Worm (Caenorhabditis elegans) whole organism, young adult: ENCODE results near the gene Y34F4.3.

Source experiments
- B0035.1 ChIP-seq: sonication (generic microtip); optimal IDR thresholded peaks from 2 replicates; lab custom pipeline; 2016; ENCODE audit warnings: missing genetic modification characterization, mild to moderate bottlenecking, missing compliant biosample characterization, missing genotype, missing genetic modification reagents
- F23B12.7 ChIP-seq: sonication (generic microtip); optimal IDR thresholded peaks from 2 replicates; lab custom pipeline; 2017; ENCODE audit warnings: missing genetic modification characterization, mild to moderate bottlenecking, missing compliant biosample characterization, antibody characterized with exemption, moderate library complexity; ENCODE audit not compliant: insufficient read depth
- aptf-2 ChIP-seq: fragments of 200-800 bp; sonication (Bioruptor generic); conservative IDR thresholded peaks from 2 replicates; pipeline ENCODE4 v1.3.6; 2022; ENCODE audit warnings: missing genetic modification reagents, missing genetic modification characterization, missing compliant biosample characterization
- ceh-40 ChIP-seq: fragments of 200-800 bp; sonication (Bioruptor generic); IDR thresholded peaks from 2 replicates; pipeline ENCODE4 v1.3.6; 2022; ENCODE audit warnings: missing genetic modification characterization, missing compliant biosample characterization
- ekl-4 ChIP-seq: fragments of 200-800 bp; sonication (Bioruptor generic); IDR thresholded peaks from 2 replicates; pipeline ENCODE4 v1.3.6; 2022; ENCODE audit warnings: missing genetic modification reagents, missing genetic modification characterization, missing compliant biosample characterization
- let-526 ChIP-seq: fragments of 200-800 bp; sonication (Bioruptor generic); IDR thresholded peaks from 2 replicates; pipeline ENCODE4 v1.3.6; 2022; ENCODE audit warnings: missing genetic modification reagents, missing genetic modification characterization, missing compliant biosample characterization
- lin-35 ChIP-seq, 3 experiments: fragments of 150-350 bp in 2 of 3; sonication (generic microtip) in 1 of 3; optimal IDR thresholded peaks; 2 replicates each; lab custom pipeline; 2014 to 2018; ENCODE audit warnings: missing biosample characterization in 3 of 3, missing genetic modification characterization in 3 of 3, missing genetic modification reagents in 3 of 3
- lir-1 ChIP-seq: fragments of 200-800 bp; sonication (Bioruptor generic); conservative IDR thresholded peaks from 2 replicates; pipeline ENCODE4 v1.3.6; 2022; ENCODE audit warnings: missing genetic modification reagents, missing genetic modification characterization, missing compliant biosample characterization
- madf-3 ChIP-seq: fragments of 200-800 bp; sonication (Bioruptor generic); IDR thresholded peaks from 2 replicates; pipeline ENCODE4 v1.3.6; 2022; ENCODE audit warnings: missing genetic modification reagents, missing genetic modification characterization, missing compliant biosample characterization
- sdz-38 ChIP-seq: sonication (generic microtip); optimal IDR thresholded peaks from 2 replicates; lab custom pipeline; 2016; ENCODE audit warnings: missing genotype, missing genetic modification characterization, missing compliant biosample characterization
- snpc-4 ChIP-seq, 5 experiments: fragments of 150-350 bp in 1 of 5; sonication (generic microtip) in 4 of 5; optimal IDR thresholded peaks; 2 replicates each; lab custom pipeline; 2014 to 2018; ENCODE audit warnings: missing genetic modification characterization in 5 of 5, missing biosample characterization in 3 of 5, antibody characterized with exemption in 2 of 5, mild to moderate bottlenecking in 2 of 5, missing compliant biosample characterization in 2 of 5, missing genotype in 2 of 5, moderate library complexity in 2 of 5, missing genetic modification reagents in 1 of 5
- unc-62 ChIP-seq: fragments of 150-350 bp; optimal IDR thresholded peaks from 2 replicates; lab custom pipeline; 2014; ENCODE audit warnings: missing biosample characterization, missing genetic modification reagents, missing genetic modification characterization
- ztf-6 ChIP-seq: fragments of 200-800 bp; sonication (Bioruptor generic); IDR thresholded peaks from 2 replicates; pipeline ENCODE4 v1.3.6; 2022; ENCODE audit warnings: missing genetic modification reagents, missing genetic modification characterization, missing compliant biosample characterization

ce11 chrIII:998855-999254, 17.1 kb downstream of the Y34F4.3 start:
- TF ChIP-seq lin-35 (GFP tag; optimal IDR thresholded peaks at IDR 0.05; lab: Kevin White, UChicago) (no peak), let-526 (GFP tag; lab: Robert Waterston, UW) (no peak), F23B12.7 (tag; lab: Kevin White, UChicago) (no peak), ekl-4 (GFP tag; lab: Robert Waterston, UW) (no peak), ztf-6 (GFP tag; lab: Robert Waterston, UW) (no peak), unc-62 (no peak), B0035.1 (tag; lab: Kevin White, UChicago) (no peak), aptf-2 (GFP tag; lab: Robert Waterston, UW) (no peak), ceh-40 (GFP tag; lab: Robert Waterston, UW) (no peak), lir-1 (GFP tag; lab: Robert Waterston, UW) (no peak), sdz-38 (no peak), snpc-4 (GFP tag; optimal IDR thresholded peaks at IDR 0.05; lab: Kevin White, UChicago) (no peak), snpc-4 (tag; optimal IDR thresholded peaks at IDR 0.05; lab: Kevin White, UChicago) (no peak), madf-3 (GFP tag; lab: Robert Waterston, UW) (no peak)
